Worm (Caenorhabditis elegans) whole organism, mixed stage, embryonic: ENCODE data around the gene Y73F8A.27.

ENCODE experiments used
- lin-13 ChIP-seq: fragments of 150-350 bp; optimal IDR thresholded peaks from 2 replicates; lab custom pipeline; 2014; ENCODE audit warnings: missing biosample characterization, missing genetic modification characterization
- sptf-1 ChIP-seq: sonication (generic microtip); optimal IDR thresholded peaks from 2 replicates; lab custom pipeline; 2017; ENCODE audit warnings: mild to moderate bottlenecking, missing genetic modification characterization, moderate library complexity, missing compliant biosample characterization

- TF ChIP-seq lin-13 (tag; lab: Kevin White, UChicago): no peak
- no peak for TF ChIP-seq sptf-1 (tag; lab: Kevin White, UChicago)
Observed at ce11 chrIV:15433805-15434204, 38.8 kb upstream of the Y73F8A.27 start.
